Worm (Caenorhabditis elegans): ENCODE results near the gene C34F6.1.

ce11 chrX:11199155-11199554 is 2.5 kb upstream of the C34F6.1 start, which contains the start of gene col-178:
- no peak for TF ChIP-seq blmp-1 (tag; optimal IDR thresholded peaks at IDR 0.05)
- TF ChIP-seq pha-4 (tag; optimal IDR thresholded peaks at IDR 0.05), result no peak
- no peak for TF ChIP-seq elt-1 (tag; optimal IDR thresholded peaks at IDR 0.05; ENCODE audit: borderline replicate concordance, insufficient read depth)
- no peak for TF ChIP-seq flh-1 (GFP tag; optimal IDR thresholded peaks at IDR 0.05)
- no peak for TF ChIP-seq snpc-4 (tag; optimal IDR thresholded peaks at IDR 0.05)
- no peak for TF ChIP-seq hlh-1 (tag; optimal IDR thresholded peaks at IDR 0.05)
- no peak for TF ChIP-seq nhr-76 (tag; optimal IDR thresholded peaks at IDR 0.05)
- TF ChIP-seq nhr-28 (tag; optimal IDR thresholded peaks at IDR 0.05), result no peak
- no peak for TF ChIP-seq ztf-11 (tag; optimal IDR thresholded peaks at IDR 0.05)
- no peak for TF ChIP-seq unc-39 (tag; optimal IDR thresholded peaks at IDR 0.05)
- TF ChIP-seq unc-62 (GFP tag; optimal IDR thresholded peaks at IDR 0.05), result no peak

All from whole organism, mixed stage, embryonic.